Worm (Caenorhabditis elegans) whole organism, midembryonic: ENCODE results near the gene D2045.5.
A peak's percentile ranks its signal among the peaks of the same experiment; 100 is the strongest.

Source experiments
- T22C8.4 ChIP-seq: fragments of 200-800 bp; sonication (Bioruptor generic); IDR thresholded peaks from 2 replicates; pipeline ENCODE4 v1.3.6; 2022; ENCODE audit warnings: missing genetic modification characterization, missing compliant biosample characterization
- cog-1 ChIP-seq: sonication (generic microtip); optimal IDR thresholded peaks from 2 replicates; lab custom pipeline; 2016; ENCODE audit warnings: missing genetic modification characterization, missing compliant biosample characterization
- flt-1 ChIP-seq: fragments of 200-800 bp; sonication (Bioruptor generic); IDR thresholded peaks from 2 replicates; pipeline ENCODE4 v1.3.6; 2022; ENCODE audit warnings: missing genetic modification characterization, missing compliant biosample characterization
- klf-2 ChIP-seq: fragments of 200-800 bp; sonication (Bioruptor generic); conservative IDR thresholded peaks from 2 replicates; pipeline ENCODE4 v1.3.6; 2022; ENCODE audit warnings: missing genetic modification reagents, missing genetic modification characterization, missing compliant biosample characterization
- med-1 ChIP-seq: sonication (generic microtip); optimal IDR thresholded peaks from 2 replicates; lab custom pipeline; 2017; ENCODE audit warnings: missing genetic modification characterization, mild to moderate bottlenecking, missing compliant biosample characterization, antibody characterized with exemption, missing genetic modification reagents; ENCODE audit not compliant: insufficient read depth
- ref-1 ChIP-seq: fragments of 200-800 bp; sonication (Bioruptor generic); conservative IDR thresholded peaks from 2 replicates; pipeline ENCODE4 v1.3.6; 2022; ENCODE audit warnings: missing genetic modification reagents, missing genetic modification characterization, missing compliant biosample characterization
- tab-1 ChIP-seq: fragments of 200-800 bp; sonication (Bioruptor generic); IDR thresholded peaks from 2 replicates; pipeline ENCODE4 v1.3.6; 2022; ENCODE audit warnings: missing genetic modification characterization, missing compliant biosample characterization
- ztf-23 ChIP-seq: fragments of 200-800 bp; sonication (Bioruptor generic); IDR thresholded peaks from 2 replicates; pipeline ENCODE4 v1.3.6; 2022; ENCODE audit warnings: missing genetic modification reagents, missing genetic modification characterization, missing compliant biosample characterization
- ztf-29 ChIP-seq: fragments of 200-800 bp; sonication (Bioruptor generic); IDR thresholded peaks from 2 replicates; pipeline ENCODE4 v1.3.6; 2022; ENCODE audit warnings: missing genetic modification reagents, missing genetic modification characterization, missing compliant biosample characterization

D2045.5 gene

ce11 chrIII:10427882-10428281 is 41.5 kb downstream of the D2045.5 start, which contains the start of gene prp-3:
Gene prp-3 (minus strand): TSS chrIII:10427982.
- TF ChIP-seq klf-2, result no peak
- no peak for TF ChIP-seq cog-1 (tag; lab: Kevin White, UChicago)

- TF ChIP-seq T22C8.4 (GFP tag; lab: Robert Waterston, UW) (no peak), cog-1 (tag; lab: Kevin White, UChicago) (no peak), tab-1 (GFP tag; lab: Robert Waterston, UW) (no peak), ztf-29 (no peak), ref-1 (GFP tag; lab: Robert Waterston, UW) (no peak), flt-1 (no peak), ztf-23 (GFP tag; lab: Robert Waterston, UW) (no peak), med-1 (GFP tag; lab: Kevin White, UChicago) (no peak)
Measured at ce11 chrIII:10423906-10424305, 45.5 kb downstream of the D2045.5 start, which contains the start of gene M03C11.6. Gene M03C11.6 (minus strand): TSS chrIII:10424006.

- TF ChIP-seq flt-1, result no peak
- 0 out of 2 replicates have a peak, but pooled peaks have one; percentile 22 for TF ChIP-seq ref-1 (GFP tag; lab: Robert Waterston, UW)
Measured at ce11 chrIII:10421680-10422079, 47.7 kb downstream of the D2045.5 start.
